Worm (Caenorhabditis elegans): ENCODE results near the gene F46B3.8.

Gene F46B3.8

DNA sequence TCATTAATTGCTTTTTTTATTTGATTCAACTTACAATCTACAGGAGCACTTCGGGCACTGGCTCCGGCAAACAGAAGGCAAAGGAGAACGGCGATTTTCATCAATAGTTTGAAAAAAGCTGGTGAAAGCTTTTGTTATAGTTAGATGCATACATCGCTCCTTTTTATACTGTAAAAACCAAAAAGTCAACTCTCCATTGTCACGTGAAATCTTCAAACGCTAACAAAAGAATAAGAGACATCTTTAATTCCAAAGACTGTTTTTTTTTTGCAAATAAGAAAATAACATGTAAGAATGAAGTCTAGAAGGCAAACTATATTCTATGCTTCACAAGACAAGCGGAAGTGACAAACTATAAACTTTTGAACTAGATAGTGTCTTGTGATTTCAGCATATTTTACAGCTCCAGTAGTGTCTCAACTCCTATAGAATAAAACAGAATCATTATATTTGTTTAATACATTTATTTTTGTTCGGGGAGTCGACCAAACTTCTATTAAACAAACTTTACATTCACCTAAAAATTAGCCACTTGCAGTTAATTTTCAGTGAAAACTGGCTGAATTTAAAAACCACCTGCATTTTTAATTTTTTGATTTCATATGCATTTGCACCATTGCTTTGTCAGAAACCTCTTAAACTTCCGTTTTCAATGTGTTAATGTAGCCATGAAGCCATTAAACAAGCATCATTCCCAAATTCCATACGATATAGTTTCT lies 3.2 kb upstream of the F46B3.8 start, which contains the start of the genes F46B3.9 and srz-18:
TSS of gene F46B3.9 (minus strand) at position 101 of the 719 bp plus-strand sequence.
TSS of gene srz-18 (plus strand) at position 669 of the 719 bp plus-strand sequence.
- TF ChIP-seq nhr-237 (tag; optimal IDR thresholded peaks at IDR 0.05) (no peak), lin-32 (GFP tag; optimal IDR thresholded peaks at IDR 0.05) (no peak), lsy-2 (tag; optimal IDR thresholded peaks at IDR 0.05) (no peak), pha-4 (tag; optimal IDR thresholded peaks at IDR 0.05) (no peak), mep-1 (tag; optimal IDR thresholded peaks at IDR 0.05) (no peak), nhr-12 (tag; optimal IDR thresholded peaks at IDR 0.05) (no peak), lin-13 (tag; optimal IDR thresholded peaks at IDR 0.05) (no peak), ceh-43 (GFP tag; optimal IDR thresholded peaks at IDR 0.05) (no peak), sem-2 (GFP tag; optimal IDR thresholded peaks at IDR 0.05) (no peak), sptf-1 (tag; optimal IDR thresholded peaks at IDR 0.05) (no peak), cnd-1 (tag; optimal IDR thresholded peaks at IDR 0.05) (no peak), zip-8 (tag; optimal IDR thresholded peaks at IDR 0.05) (no peak), mls-2 (tag; optimal IDR thresholded peaks at IDR 0.05) (no peak)

DNA sequence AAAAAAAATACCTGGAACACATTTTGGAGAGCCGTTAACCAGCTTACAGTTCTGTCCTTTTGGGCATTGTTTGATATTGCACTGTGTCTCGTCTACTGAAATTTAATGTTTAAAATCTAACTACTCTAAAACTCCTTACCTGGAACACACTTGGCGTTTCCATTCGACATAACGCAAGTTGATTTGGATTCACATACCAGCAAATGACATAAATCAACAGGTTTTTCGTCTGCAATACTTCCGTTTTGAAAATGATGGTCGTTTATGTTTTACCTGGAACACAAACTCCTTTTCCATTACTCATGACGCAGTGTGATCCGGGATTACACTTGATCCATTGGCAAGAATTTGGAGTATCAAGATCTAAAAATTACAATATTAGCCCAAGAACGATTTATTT lies 2.3 kb upstream of the F46B3.8 start:
- TF ChIP-seq zip-8 (tag; optimal IDR thresholded peaks at IDR 0.05) (no peak), ceh-43 (GFP tag; optimal IDR thresholded peaks at IDR 0.05) (no peak), nhr-237 (tag; optimal IDR thresholded peaks at IDR 0.05) (no peak), ham-2 (GFP tag; optimal IDR thresholded peaks at IDR 0.05) (no peak), bed-3 (GFP tag; optimal IDR thresholded peaks at IDR 0.05) (no peak), mab-5 (tag; optimal IDR thresholded peaks at IDR 0.05) (no peak), unc-39 (tag; optimal IDR thresholded peaks at IDR 0.05) (no peak), ces-1 (GFP tag; optimal IDR thresholded peaks at IDR 0.05) (no peak), sem-2 (GFP tag; optimal IDR thresholded peaks at IDR 0.05) (no peak), nhr-12 (tag; optimal IDR thresholded peaks at IDR 0.05) (no peak), unc-62 (GFP tag; optimal IDR thresholded peaks at IDR 0.05) (no peak), unc-120 (tag; optimal IDR thresholded peaks at IDR 0.05; ENCODE audit: poor library complexity, severe bottlenecking) (no peak)

DNA sequence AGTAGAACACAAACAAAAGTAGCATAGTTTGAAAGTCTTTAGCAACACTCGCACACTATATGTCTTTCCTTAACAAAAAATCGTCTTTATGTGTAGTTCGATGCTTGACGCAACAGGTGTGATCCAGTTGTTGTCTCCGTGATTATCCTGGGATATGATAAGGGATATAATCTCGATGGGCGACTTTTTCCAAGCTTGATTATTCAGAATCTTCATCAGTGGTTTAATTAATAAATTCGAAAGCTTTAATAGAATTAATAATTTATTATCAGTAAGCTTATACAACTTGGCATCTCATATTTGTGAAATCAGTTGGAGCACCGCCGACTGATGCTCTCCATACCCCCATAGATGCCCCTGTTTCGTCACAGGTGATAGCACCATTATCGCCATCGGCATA lies 4.3 kb downstream of the F46B3.8 start, which contains the start of gene F46B3.7:
TSS of gene F46B3.7 (minus strand) at position 101 of the 400 bp plus-strand sequence.
- no peak for TF ChIP-seq elt-3 (tag; optimal IDR thresholded peaks at IDR 0.05)

ce11 chrV:20609494-20609893 lies 13.5 kb downstream of the F46B3.8 start, which contains the start of gene grd-2:
TSS of gene grd-2 (plus strand) at chrV:20609794.
- TF ChIP-seq bed-3 (GFP tag; optimal IDR thresholded peaks at IDR 0.05) (no peak), ztf-11 (tag; optimal IDR thresholded peaks at IDR 0.05) (no peak), cnd-1 (tag; optimal IDR thresholded peaks at IDR 0.05) (no peak), ceh-39 (tag; optimal IDR thresholded peaks at IDR 0.05) (no peak), drap-1 (GFP tag; optimal IDR thresholded peaks at IDR 0.05) (no peak), unc-39 (tag; optimal IDR thresholded peaks at IDR 0.05) (no peak), flh-1 (GFP tag; optimal IDR thresholded peaks at IDR 0.05) (no peak), ceh-43 (GFP tag; optimal IDR thresholded peaks at IDR 0.05) (no peak), mep-1 (tag; optimal IDR thresholded peaks at IDR 0.05) (no peak), zip-8 (tag; optimal IDR thresholded peaks at IDR 0.05) (no peak)

ce11 chrV:20608688-20609087 lies 14.3 kb downstream of the F46B3.8 start, which contains the start of gene ttr-12:
TSS of gene ttr-12 (minus strand) at chrV:20608788.
- TF ChIP-seq ceh-83 (GFP tag; optimal IDR thresholded peaks at IDR 0.05) (no peak), cnd-1 (tag; optimal IDR thresholded peaks at IDR 0.05) (no peak), ces-1 (GFP tag; optimal IDR thresholded peaks at IDR 0.05) (no peak), nhr-237 (tag; optimal IDR thresholded peaks at IDR 0.05) (no peak), ham-2 (GFP tag; optimal IDR thresholded peaks at IDR 0.05) (no peak), mab-5 (tag; optimal IDR thresholded peaks at IDR 0.05) (no peak), zip-8 (tag; optimal IDR thresholded peaks at IDR 0.05) (no peak), sptf-1 (tag; optimal IDR thresholded peaks at IDR 0.05) (no peak), unc-62 (GFP tag; optimal IDR thresholded peaks at IDR 0.05) (no peak), nhr-76 (tag; optimal IDR thresholded peaks at IDR 0.05) (no peak), lsy-2 (tag; optimal IDR thresholded peaks at IDR 0.05) (no peak), snpc-4 (tag; optimal IDR thresholded peaks at IDR 0.05) (no peak), elt-1 (tag; optimal IDR thresholded peaks at IDR 0.05; ENCODE audit: borderline replicate concordance, insufficient read depth) (no peak), ceh-43 (GFP tag; optimal IDR thresholded peaks at IDR 0.05) (no peak)

All from whole organism, mixed stage, embryonic.